Worm (Caenorhabditis elegans) whole organism, mixed stage, embryonic: ENCODE results near the gene osm-5.
A peak's percentile ranks its signal among the peaks of the same experiment; 100 is the strongest.

Experiments used
- ceh-43 ChIP-seq: fragments of 200-800 bp; sonication (Bioruptor generic); optimal IDR thresholded peaks from 2 replicates; lab custom pipeline; 2018; ENCODE audit warnings: mild to moderate bottlenecking, missing genetic modification characterization, moderate library complexity, missing compliant biosample characterization
- ces-1 ChIP-seq: fragments of 150-350 bp; optimal IDR thresholded peaks from 2 replicates; lab custom pipeline; 2014; ENCODE audit warnings: missing biosample characterization, missing genetic modification reagents, missing genetic modification characterization
- ham-2 ChIP-seq: fragments of 200-800 bp; sonication (Bioruptor generic); optimal IDR thresholded peaks from 2 replicates; lab custom pipeline; 2018; ENCODE audit warnings: mild to moderate bottlenecking, missing genetic modification characterization, missing compliant biosample characterization
- sem-2 ChIP-seq: fragments of 200-800 bp; sonication (Bioruptor generic); optimal IDR thresholded peaks from 2 replicates; lab custom pipeline; 2018; ENCODE audit warnings: mild to moderate bottlenecking, missing genetic modification characterization, missing compliant biosample characterization
- snpc-4 ChIP-seq: fragments of 150-350 bp; optimal IDR thresholded peaks from 2 replicates; lab custom pipeline; 2014; ENCODE audit warnings: missing biosample characterization, missing genetic modification characterization
- unc-62 ChIP-seq: fragments of 150-350 bp; optimal IDR thresholded peaks from 2 replicates; lab custom pipeline; 2014; ENCODE audit warnings: missing biosample characterization, missing genetic modification reagents, missing genetic modification characterization
- zip-8 ChIP-seq: fragments of 150-350 bp; optimal IDR thresholded peaks from 2 replicates; lab custom pipeline; 2014; ENCODE audit warnings: missing biosample characterization, missing genetic modification characterization
- ztf-11 ChIP-seq: fragments of 150-350 bp; optimal IDR thresholded peaks from 2 replicates; lab custom pipeline; 2014; ENCODE audit warnings: missing biosample characterization, missing genetic modification characterization

DNA sequence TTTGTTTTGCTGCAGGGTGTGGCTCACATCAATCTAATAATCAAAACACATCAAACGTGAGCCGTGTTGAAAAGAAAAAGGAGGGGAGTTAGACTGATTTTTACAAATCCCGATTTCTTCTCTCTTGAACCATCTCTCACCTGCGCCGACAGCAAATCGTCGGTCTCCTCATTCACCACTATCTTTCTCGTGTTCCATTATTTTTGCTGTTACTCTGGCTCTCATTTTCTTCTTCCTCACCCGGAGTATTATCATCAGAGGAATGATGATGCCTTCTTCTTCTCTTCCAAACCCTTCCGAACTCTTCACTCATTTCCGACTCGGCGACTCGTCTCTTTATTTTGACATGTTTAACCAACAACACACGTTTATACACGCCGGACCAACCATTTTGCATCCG, 33.8 kb upstream of the osm-5 start:
- TF ChIP-seq snpc-4 (tag; lab: Kevin White, UChicago) (no peak), ham-2 (GFP tag; lab: Kevin White, UChicago) (no peak), ces-1 (GFP tag; lab: Kevin White, UChicago) (no peak), zip-8 (tag; lab: Kevin White, UChicago) (no peak), ceh-43 (GFP tag; lab: Kevin White, UChicago) (no peak), ztf-11 (tag; lab: Kevin White, UChicago) (no peak), unc-62 (peak; percentile 56), sem-2 (no peak)
